Worm (Caenorhabditis elegans): ENCODE measurements around the gene egl-1.

ce11 chrV:14414964-14415564 lies 17.1 kb downstream of the egl-1 start, which contains the start of the genes nxf-1 and C15H11.11:
- TF ChIP-seq pha-4 (tag; optimal IDR thresholded peaks at IDR 0.05): no peak
- no peak for TF ChIP-seq fkh-10 (GFP tag; optimal IDR thresholded peaks at IDR 0.05)
- TF ChIP-seq Y22D7AL.16 (tag; optimal IDR thresholded peaks at IDR 0.05): no peak
- no peak for TF ChIP-seq tbx-2 (tag; optimal IDR thresholded peaks at IDR 0.05)
- TF ChIP-seq C08G9.2 (tag; optimal IDR thresholded peaks at IDR 0.05): no peak

Data from whole organism, late embryonic.